Worm (Caenorhabditis elegans) whole organism, L2 larva: ENCODE measurements around the gene sqv-6.

Source experiments
- ama-1 ChIP-seq: fragments of 150-350 bp; optimal IDR thresholded peaks from 2 replicates; lab custom pipeline; 2018; ENCODE audit warnings: inconsistent platforms
- ceh-82 ChIP-seq: fragments of 150-350 bp; optimal IDR thresholded peaks from 2 replicates; lab custom pipeline; 2014; ENCODE audit warnings: missing biosample characterization, missing genetic modification characterization
- dmd-4 ChIP-seq: sonication (generic microtip); optimal IDR thresholded peaks from 2 replicates; lab custom pipeline; 2017; ENCODE audit warnings: missing biosample characterization, missing genetic modification characterization
- elt-3 ChIP-seq: sonication (generic microtip); optimal IDR thresholded peaks from 2 replicates; lab custom pipeline; 2017; ENCODE audit warnings: missing biosample characterization, missing genetic modification characterization
- lin-13 ChIP-seq: fragments of 150-350 bp; optimal IDR thresholded peaks from 2 replicates; lab custom pipeline; 2014; ENCODE audit warnings: missing biosample characterization, missing genetic modification reagents, missing genetic modification characterization
- sma-3 ChIP-seq: sonication (generic microtip); optimal IDR thresholded peaks from 2 replicates; lab custom pipeline; 2016; ENCODE audit warnings: missing genetic modification reagents, missing genetic modification characterization, missing compliant biosample characterization

DNA sequence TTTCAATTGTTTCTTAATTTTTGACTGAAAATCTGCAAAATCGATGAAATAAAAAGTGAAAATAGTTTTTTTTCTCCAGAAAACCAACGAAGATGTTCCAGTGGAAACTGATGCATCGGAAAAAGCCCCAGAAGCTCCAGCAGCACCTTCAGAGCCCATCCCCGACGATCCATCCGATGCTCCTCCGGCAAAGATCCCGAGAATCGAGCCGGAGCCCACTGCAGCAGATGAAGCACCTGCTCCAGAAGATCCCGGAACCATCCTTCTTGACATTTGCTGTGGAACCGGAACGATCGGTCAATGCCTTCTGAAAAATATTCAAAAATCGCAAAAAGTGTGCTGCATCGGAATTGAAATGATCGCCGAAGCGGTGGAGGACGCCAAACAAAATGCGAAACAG, 55.9 kb downstream of the sqv-6 start:
- TF ChIP-seq sma-3 (GFP tag; lab: Kevin White, UChicago) = no peak
- TF ChIP-seq elt-3 (tag; lab: Kevin White, UChicago) = no peak
- TF ChIP-seq ceh-82 (tag; lab: Kevin White, UChicago) = no peak
- TF ChIP-seq lin-13 (GFP tag; lab: Kevin White, UChicago) = no peak
- TF ChIP-seq ama-1 (lab: Kevin White, UChicago) = no peak
- TF ChIP-seq dmd-4 (tag; lab: Kevin White, UChicago) = no peak
